Fruit fly (Drosophila melanogaster) whole organism, embryonic: ENCODE data around the gene CG13829.

Experiments used
- Adf1 ChIP-seq: fragments of 200-800 bp; sonication (Bioruptor generic); IDR thresholded peaks from 2 replicates; pipeline ENCODE4 v1.3.6; 2022; ENCODE audit warnings: missing biosample characterization, missing genetic modification characterization
- Antp ChIP-seq: fragments of 200-800 bp; sonication (Bioruptor generic); optimal IDR thresholded peaks from 3 replicates; lab custom pipeline; 2016; ENCODE audit warnings: missing biosample characterization, missing genetic modification characterization
- CG10462 ChIP-seq: fragments of 200-800 bp; sonication (Bioruptor generic); optimal IDR thresholded peaks from 2 replicates; lab custom pipeline; 2016; ENCODE audit warnings: missing biosample characterization, missing genetic modification characterization
- CG12659 ChIP-seq: fragments of 200-800 bp; sonication (Bioruptor generic); optimal IDR thresholded peaks from 3 replicates; lab custom pipeline; 2017; ENCODE audit warnings: mild to moderate bottlenecking, missing biosample characterization, missing genetic modification reagents, missing genetic modification characterization
- CG14667 ChIP-seq: fragments of 200-800 bp; sonication (Bioruptor generic); IDR thresholded peaks from 2 replicates; pipeline ENCODE4 v1.3.6; 2022; ENCODE audit warnings: missing biosample characterization, missing genetic modification characterization
- CG15479 ChIP-seq: fragments of 200-800 bp; sonication (Bioruptor generic); optimal IDR thresholded peaks from 3 replicates; lab custom pipeline; 2019; ENCODE audit warnings: missing biosample characterization, mild to moderate bottlenecking, missing genetic modification characterization, moderate library complexity
- CG16815 ChIP-seq: fragments of 200-800 bp; sonication (Bioruptor generic); optimal IDR thresholded peaks from 3 replicates; lab custom pipeline; 2017; ENCODE audit warnings: missing biosample characterization, mild to moderate bottlenecking, missing genetic modification characterization
- CG17186 ChIP-seq: fragments of 200-800 bp; sonication (Bioruptor generic); optimal IDR thresholded peaks from 3 replicates; lab custom pipeline; 2017; ENCODE audit warnings: missing biosample characterization, missing genetic modification reagents, missing genetic modification characterization
- CG17568 ChIP-seq: fragments of 200-800 bp; sonication (Bioruptor generic); optimal IDR thresholded peaks from 2 replicates; lab custom pipeline; 2018; ENCODE audit warnings: missing biosample characterization, mild to moderate bottlenecking, missing genetic modification characterization, moderate library complexity
- CG18476 ChIP-seq: fragments of 200-800 bp; sonication (Bioruptor generic); optimal IDR thresholded peaks from 2 replicates; lab custom pipeline; 2016; ENCODE audit warnings: missing biosample characterization, mild to moderate bottlenecking, missing genetic modification characterization
- CG31224 ChIP-seq: fragments of 200-800 bp; sonication (Bioruptor generic); IDR thresholded peaks from 2 replicates; pipeline ENCODE4 v1.3.6; 2022; ENCODE audit warnings: missing biosample characterization, missing genetic modification characterization
- CG32767 ChIP-seq: fragments of 200-800 bp; sonication (Bioruptor generic); IDR thresholded peaks from 2 replicates; pipeline ENCODE4 v1.3.6; 2022; ENCODE audit warnings: missing biosample characterization, missing genetic modification characterization
- CG43689 ChIP-seq: fragments of 200-800 bp; sonication (Bioruptor generic); IDR thresholded peaks from 2 replicates; pipeline ENCODE4 v1.3.6; 2022; ENCODE audit warnings: missing biosample characterization, missing genetic modification characterization
- CG6654 ChIP-seq: fragments of 200-800 bp; sonication (Bioruptor generic); optimal IDR thresholded peaks from 2 replicates; lab custom pipeline; 2017; ENCODE audit warnings: missing biosample characterization, mild to moderate bottlenecking, missing genetic modification characterization
- CG6683 ChIP-seq: fragments of 200-800 bp; sonication (Bioruptor generic); optimal IDR thresholded peaks from 2 replicates; lab custom pipeline; 2017; ENCODE audit warnings: missing biosample characterization, mild to moderate bottlenecking, missing genetic modification characterization, missing genetic modification reagents
- CG6791 ChIP-seq: fragments of 200-800 bp; sonication (Bioruptor generic); IDR thresholded peaks from 3 replicates; pipeline ENCODE4 v1.3.6; 2022; ENCODE audit warnings: missing biosample characterization, missing genetic modification characterization; ENCODE audit not compliant: partially characterized antibody
- CG7556 ChIP-seq: fragments of 200-800 bp; sonication (Bioruptor generic); optimal IDR thresholded peaks from 2 replicates; lab custom pipeline; 2017; ENCODE audit warnings: missing biosample characterization, mild to moderate bottlenecking, missing genetic modification characterization
- CG7839 ChIP-seq: fragments of 200-800 bp; sonication (Bioruptor generic); optimal IDR thresholded peaks from 3 replicates; lab custom pipeline; 2018; ENCODE audit warnings: missing biosample characterization, mild to moderate bottlenecking, missing genetic modification characterization, moderate library complexity
- CG8359 ChIP-seq: fragments of 200-800 bp; sonication (Bioruptor generic); optimal IDR thresholded peaks from 2 replicates; lab custom pipeline; 2017; ENCODE audit warnings: missing biosample characterization, mild to moderate bottlenecking, missing genetic modification characterization, borderline replicate concordance
- CG9932 ChIP-seq: fragments of 200-800 bp; sonication (Bioruptor generic); IDR thresholded peaks from 2 replicates; pipeline ENCODE4 v1.3.6; 2022; ENCODE audit warnings: missing biosample characterization, missing genetic modification characterization
- CTCF ChIP-seq: fragments of 200-800 bp; sonication (Bioruptor generic); optimal IDR thresholded peaks from 2 replicates; lab custom pipeline; 2017; ENCODE audit warnings: missing biosample characterization, mild to moderate bottlenecking, missing genetic modification characterization, moderate library complexity
- D19B ChIP-seq: fragments of 200-800 bp; sonication (Bioruptor generic); optimal IDR thresholded peaks from 2 replicates; lab custom pipeline; 2017; ENCODE audit warnings: missing biosample characterization, mild to moderate bottlenecking, missing genetic modification characterization
- HLH3B ChIP-seq: fragments of 200-800 bp; sonication (Bioruptor generic); IDR thresholded peaks from 2 replicates; pipeline ENCODE4 v1.3.6; 2022; ENCODE audit warnings: missing biosample characterization, missing genetic modification characterization
- Hsf ChIP-seq: fragments of 200-800 bp; sonication (Bioruptor generic); optimal IDR thresholded peaks from 3 replicates; lab custom pipeline; 2016; ENCODE audit warnings: missing biosample characterization, missing genetic modification characterization
- Lim3 ChIP-seq: fragments of 200-800 bp; sonication (Bioruptor generic); IDR thresholded peaks from 2 replicates; pipeline ENCODE4 v1.3.6; 2022; ENCODE audit warnings: missing biosample characterization, missing genetic modification characterization
- Mrtf ChIP-seq: fragments of 200-800 bp; sonication (Bioruptor generic); IDR thresholded peaks from 3 replicates; pipeline ENCODE4 v1.3.6; 2022; ENCODE audit warnings: missing biosample characterization, missing genetic modification characterization
- Myb ChIP-seq: fragments of 200-800 bp; sonication (Bioruptor generic); optimal IDR thresholded peaks from 2 replicates; lab custom pipeline; 2016; ENCODE audit warnings: missing biosample characterization, missing genetic modification characterization
- Pdp1 ChIP-seq, 2 experiments: fragments of 200-800 bp; sonication (Bioruptor generic); optimal IDR thresholded peaks; 3 replicates each; lab custom pipeline; 2016; ENCODE audit warnings: missing biosample characterization in 2 of 2, missing genetic modification characterization in 2 of 2, mild to moderate bottlenecking in 1 of 2, moderate library complexity in 1 of 2
- Ravus ChIP-seq: fragments of 200-800 bp; sonication (Bioruptor generic); IDR thresholded peaks from 2 replicates; pipeline ENCODE4 v1.3.6; 2022; ENCODE audit warnings: missing biosample characterization, missing genetic modification characterization
- Stat92E ChIP-seq, 3 experiments: fragments of >200 bp in 2 of 3; fragments of 200-800 bp in 1 of 3; sonication (Bioruptor generic) in 1 of 3; optimal IDR thresholded peaks; 2 replicates each; lab custom pipeline; 2017 to 2019; ENCODE audit warnings: missing biosample characterization in 3 of 3, missing genetic modification characterization in 3 of 3, mild to moderate bottlenecking in 1 of 3, moderate library complexity in 1 of 3
- TFAM ChIP-seq: fragments of 200-800 bp; sonication (Bioruptor generic); optimal IDR thresholded peaks from 2 replicates; lab custom pipeline; 2017; ENCODE audit warnings: missing biosample characterization, missing genetic modification characterization, inconsistent platforms
- bcd ChIP-seq: fragments of 200-800 bp; sonication (Bioruptor generic); optimal IDR thresholded peaks from 2 replicates; lab custom pipeline; 2017; ENCODE audit warnings: missing biosample characterization, mild to moderate bottlenecking, missing genetic modification characterization
- chm ChIP-seq: fragments of 200-800 bp; sonication (Bioruptor generic); IDR thresholded peaks from 2 replicates; pipeline ENCODE4 v1.3.6; 2022; ENCODE audit warnings: missing biosample characterization, missing genetic modification characterization
- dan ChIP-seq: fragments of 200-800 bp; sonication (Bioruptor generic); IDR thresholded peaks from 2 replicates; pipeline ENCODE4 v1.3.6; 2022; ENCODE audit warnings: missing biosample characterization, missing genetic modification characterization
- emc ChIP-seq: fragments of 200-800 bp; sonication (Bioruptor generic); optimal IDR thresholded peaks from 2 replicates; lab custom pipeline; 2016; ENCODE audit warnings: missing biosample characterization, missing genetic modification characterization
- fd102C ChIP-seq: fragments of 200-800 bp; sonication (Bioruptor generic); optimal IDR thresholded peaks from 2 replicates; lab custom pipeline; 2018; ENCODE audit warnings: missing biosample characterization, mild to moderate bottlenecking, missing genetic modification characterization, moderate library complexity
- gce ChIP-seq: fragments of 200-800 bp; sonication (Bioruptor generic); IDR thresholded peaks from 3 replicates; pipeline ENCODE4 v1.3.6; 2022; ENCODE audit warnings: missing biosample characterization, missing genetic modification characterization
- jumu ChIP-seq: fragments of 200-800 bp; sonication (Bioruptor generic); optimal IDR thresholded peaks from 3 replicates; lab custom pipeline; 2016; ENCODE audit warnings: missing biosample characterization, missing genetic modification characterization
- kah ChIP-seq: fragments of 200-800 bp; sonication (Bioruptor generic); optimal IDR thresholded peaks from 2 replicates; lab custom pipeline; 2018; ENCODE audit warnings: missing biosample characterization, mild to moderate bottlenecking, missing genetic modification characterization
- knrl ChIP-seq: fragments of 200-800 bp; sonication (Bioruptor generic); IDR thresholded peaks from 3 replicates; pipeline ENCODE4 v1.3.6; 2022; ENCODE audit warnings: missing biosample characterization, missing genetic modification characterization; ENCODE audit not compliant: partially characterized antibody
- maf-S ChIP-seq: fragments of 200-800 bp; sonication (Bioruptor generic); optimal IDR thresholded peaks from 2 replicates; lab custom pipeline; 2016; ENCODE audit warnings: missing biosample characterization, missing genetic modification characterization
- nmo ChIP-seq: fragments of 200-800 bp; sonication (Bioruptor generic); optimal IDR thresholded peaks from 2 replicates; lab custom pipeline; 2018; ENCODE audit warnings: missing biosample characterization, mild to moderate bottlenecking, missing genetic modification characterization, moderate library complexity
- pnt ChIP-seq: fragments of 200-800 bp; sonication (Bioruptor generic); optimal IDR thresholded peaks from 3 replicates; lab custom pipeline; 2016; ENCODE audit warnings: missing biosample characterization, missing genetic modification characterization
- pzg ChIP-seq: fragments of 200-800 bp; sonication (Bioruptor generic); optimal IDR thresholded peaks from 3 replicates; lab custom pipeline; 2018; ENCODE audit warnings: missing biosample characterization, mild to moderate bottlenecking, missing genetic modification characterization, moderate library complexity
- ranshi ChIP-seq: fragments of 200-800 bp; sonication (Bioruptor generic); IDR thresholded peaks from 2 replicates; pipeline ENCODE4 v1.3.6; 2022; ENCODE audit warnings: missing biosample characterization, missing genetic modification characterization
- scrt ChIP-seq: fragments of 200-800 bp; sonication (Bioruptor generic); optimal IDR thresholded peaks from 2 replicates; lab custom pipeline; 2018; ENCODE audit warnings: missing biosample characterization, mild to moderate bottlenecking, missing genetic modification characterization, moderate library complexity
- sr ChIP-seq: fragments of 200-800 bp; sonication (Bioruptor generic); IDR thresholded peaks from 3 replicates; pipeline ENCODE4 v1.3.6; 2022; ENCODE audit warnings: missing biosample characterization, missing genetic modification characterization
- tna ChIP-seq: fragments of 200-800 bp; sonication (Bioruptor generic); IDR thresholded peaks from 2 replicates; pipeline ENCODE4 v1.3.6; 2022; ENCODE audit warnings: missing biosample characterization, missing genetic modification characterization; ENCODE audit not compliant: partially characterized antibody
- vnd ChIP-seq: fragments of 200-800 bp; sonication (Bioruptor generic); IDR thresholded peaks from 3 replicates; pipeline ENCODE4 v1.3.6; 2022; ENCODE audit warnings: missing biosample characterization, missing genetic modification characterization; ENCODE audit not compliant: partially characterized antibody
- wek ChIP-seq: fragments of 200-800 bp; sonication (Bioruptor generic); optimal IDR thresholded peaks from 3 replicates; lab custom pipeline; 2018; ENCODE audit warnings: missing biosample characterization, mild to moderate bottlenecking, missing genetic modification characterization, moderate library complexity

Gene CG13829

DNA sequence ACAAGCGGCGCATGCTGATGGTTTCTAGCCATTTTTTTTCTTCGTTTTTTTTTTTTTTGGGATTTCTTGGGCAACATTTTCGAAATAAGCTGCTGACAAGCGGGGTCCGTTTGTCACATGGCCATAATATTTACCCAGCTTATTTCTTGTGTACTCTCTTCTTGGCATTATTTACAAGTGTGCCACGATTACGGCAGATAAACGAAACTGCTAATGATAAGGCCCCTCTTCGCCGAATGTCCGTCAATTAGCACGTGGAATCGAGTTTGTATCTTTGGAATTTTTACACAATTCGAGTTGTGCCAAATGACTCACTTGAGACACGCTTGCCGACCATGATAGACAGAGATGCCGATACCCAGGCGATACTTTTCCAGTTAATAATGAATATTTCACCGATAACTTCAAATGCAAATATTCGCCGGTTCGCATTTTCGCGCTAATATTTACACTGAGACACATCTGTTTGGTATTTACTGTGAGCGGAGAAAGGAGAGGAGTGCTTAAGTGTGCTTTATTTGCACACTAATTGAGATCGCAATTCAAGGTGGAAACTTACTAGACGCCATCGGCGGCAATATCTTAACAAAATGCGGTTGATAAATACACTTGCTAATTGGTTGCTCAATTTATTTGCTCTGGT, 15.4 kb upstream of the CG13829 start (continued):
- TF ChIP-seq CG7556 (GFP tag; lab: Kevin White, UChicago) (peak; percentile 24), CG15479 (no peak), CG9932 (GFP tag; lab: Robert Waterston, UW) (0 out of 2 replicates have a peak, but pooled peaks have one; percentile 25), CTCF (GFP tag; lab: Kevin White, UChicago) (peak; percentile 13), CG31224 (GFP tag; lab: Robert Waterston, UW) (no peak), CG18476 (GFP tag; lab: Kevin White, UChicago) (peak; percentile 0), chm (GFP tag; lab: Robert Waterston, UW) (no peak), fd102C (GFP tag; lab: Kevin White, UChicago) (no peak), wek (GFP tag; lab: Kevin White, UChicago) (peak; percentile 28), emc (GFP tag; lab: Kevin White, UChicago) (no peak), Ravus (GFP tag; lab: Robert Waterston, UW) (no peak), tna (GFP tag; lab: Robert Waterston, UW) (no peak), jumu (GFP tag; lab: Kevin White, UChicago) (no peak), CG8359 (no peak), CG32767 (GFP tag; lab: Robert Waterston, UW) (no peak), Pdp1 (GFP tag; optimal IDR thresholded peaks at IDR 0.05; lab: Kevin White, UChicago) (peak in 1 of 2 experiments; percentile 48), HLH3B (GFP tag; lab: Robert Waterston, UW) (peak; percentile 44; the same call in 1 of the 2 replicates), kah (GFP tag; lab: Kevin White, UChicago) (peak; percentile 36), D19B (GFP tag; lab: Kevin White, UChicago) (no peak), CG17186 (no peak), CG12659 (GFP tag; lab: Kevin White, UChicago) (peak; percentile 35), CG43689 (GFP tag; lab: Robert Waterston, UW) (peak; percentile 29; the same call in 1 of the 2 replicates), CG16815 (GFP tag; lab: Kevin White, UChicago) (no peak), CG6791 (GFP tag; lab: Robert Waterston, UW) (no peak), Mrtf (no peak), CG7839 (tag; lab: Kevin White, UChicago) (peak; percentile 2), sr (no peak), Adf1 (GFP tag; lab: Robert Waterston, UW) (no peak; the same call in 1 of the 2 replicates), maf-S (GFP tag; lab: Kevin White, UChicago) (no peak), Lim3 (GFP tag; lab: Robert Waterston, UW) (no peak), bcd (GFP tag; lab: Kevin White, UChicago) (peak; percentile 18), dan (GFP tag; lab: Robert Waterston, UW) (no peak), vnd (GFP tag; lab: Robert Waterston, UW) (peak; percentile 10; the same call in 1 of the 3 replicates), ranshi (GFP tag; lab: Robert Waterston, UW) (no peak; the same call in 1 of the 2 replicates), CG6683 (GFP tag; lab: Kevin White, UChicago) (peak; percentile 56), Antp (GFP tag; lab: Kevin White, UChicago) (no peak), Hsf (no peak), TFAM (GFP tag; lab: Kevin White, UChicago) (no peak), CG14667 (no peak), pzg (GFP tag; lab: Kevin White, UChicago) (peak; percentile 1), knrl (GFP tag; lab: Robert Waterston, UW) (no peak), CG6654 (GFP tag; lab: Kevin White, UChicago) (no peak), pnt (GFP tag; lab: Kevin White, UChicago) (no peak), CG17568 (GFP tag; lab: Kevin White, UChicago) (peak; percentile 44), Stat92E (GFP tag; optimal IDR thresholded peaks at IDR 0.05; lab: Kevin White, UChicago) (no peak), Myb (GFP tag; lab: Kevin White, UChicago) (peak; percentile 16), gce (GFP tag; lab: Robert Waterston, UW) (peak; percentile 58; the same call in 1 of the 3 replicates), scrt (peak; percentile 44), CG10462 (GFP tag; lab: Kevin White, UChicago) (no peak), nmo (GFP tag; lab: Kevin White, UChicago) (no peak)
